Fruit fly (Drosophila melanogaster): Measurements from ENCODE around the gene Psf3.

dm6 chrX:10362557-10363366 lies 22.9 kb downstream of the Psf3 start:
- TF ChIP-seq CG32006 (GFP tag; optimal IDR thresholded peaks at IDR 0.05), result peak; percentile 61
- TF ChIP-seq Sox102F (GFP tag; optimal IDR thresholded peaks at IDR 0.05), result no peak
- TF ChIP-seq CG9139 (GFP tag; optimal IDR thresholded peaks at IDR 0.05), result no peak
- TF ChIP-seq lz (GFP tag; optimal IDR thresholded peaks at IDR 0.05), result peak; percentile 35
- TF ChIP-seq net (GFP tag; optimal IDR thresholded peaks at IDR 0.05), result no peak
- 0 out of 3 replicates have a peak, but pooled peaks have one; percentile 39 for TF ChIP-seq CG6163 (GFP tag; IDR thresholded peaks at IDR 0.05)
- no peak for TF ChIP-seq Lpt (GFP tag; optimal IDR thresholded peaks at IDR 0.05)
- TF ChIP-seq Gug (GFP tag; IDR thresholded peaks at IDR 0.05), result no peak
- TF ChIP-seq Eip78C (GFP tag), result peak; percentile 84
